Fruit fly (Drosophila melanogaster) whole organism, adult: ENCODE results near the gene CG14406.

Experiments
- CG12768 ChIP-seq: fragments of 200-800 bp; sonication (Bioruptor generic); optimal IDR thresholded peaks from 2 replicates; lab custom pipeline; 2017; ENCODE audit warnings: missing biosample characterization, missing genetic modification characterization, mild to moderate bottlenecking, moderate library complexity, missing genetic modification reagents
- CG14711 ChIP-seq: fragments of 200-800 bp; sonication (Bioruptor generic); optimal IDR thresholded peaks from 2 replicates; lab custom pipeline; 2018; ENCODE audit warnings: missing biosample characterization, mild to moderate bottlenecking, missing genetic modification characterization, moderate library complexity
- CG1620 ChIP-seq: fragments of 200-800 bp; sonication (Bioruptor generic); optimal IDR thresholded peaks from 2 replicates; lab custom pipeline; 2016; ENCODE audit warnings: missing biosample characterization, missing genetic modification characterization
- CG33017 ChIP-seq: fragments of 200-800 bp; sonication (Bioruptor generic); optimal IDR thresholded peaks from 2 replicates; lab custom pipeline; 2018; ENCODE audit warnings: missing biosample characterization, mild to moderate bottlenecking, missing genetic modification characterization, moderate library complexity
- CG7101 ChIP-seq: fragments of 200-800 bp; sonication (Bioruptor generic); optimal IDR thresholded peaks from 2 replicates; lab custom pipeline; 2018; ENCODE audit warnings: missing biosample characterization, mild to moderate bottlenecking, missing genetic modification characterization, moderate library complexity
- Clk ChIP-seq: fragments of 200-800 bp; sonication (Bioruptor generic); optimal IDR thresholded peaks from 2 replicates; lab custom pipeline; 2017; ENCODE audit warnings: missing biosample characterization, missing genetic modification characterization
- Mnt ChIP-seq: fragments of 200-800 bp; sonication (Bioruptor generic); optimal IDR thresholded peaks from 2 replicates; lab custom pipeline; 2016; ENCODE audit warnings: missing biosample characterization, mild to moderate bottlenecking, missing genetic modification characterization
- cic ChIP-seq: fragments of 200-800 bp; sonication (Bioruptor generic); optimal IDR thresholded peaks from 2 replicates; lab custom pipeline; 2017; ENCODE audit warnings: missing biosample characterization, mild to moderate bottlenecking, missing genetic modification characterization, moderate library complexity
- cnc ChIP-seq, 2 experiments: fragments of >200 bp; optimal IDR thresholded peaks; 2 replicates each; lab custom pipeline; 2017
- kay ChIP-seq: fragments of 200-800 bp; sonication (Bioruptor generic); peaks from one replicate; lab custom pipeline; 2016; ENCODE audit warnings: missing biosample characterization, missing genetic modification characterization, borderline replicate concordance

DNA sequence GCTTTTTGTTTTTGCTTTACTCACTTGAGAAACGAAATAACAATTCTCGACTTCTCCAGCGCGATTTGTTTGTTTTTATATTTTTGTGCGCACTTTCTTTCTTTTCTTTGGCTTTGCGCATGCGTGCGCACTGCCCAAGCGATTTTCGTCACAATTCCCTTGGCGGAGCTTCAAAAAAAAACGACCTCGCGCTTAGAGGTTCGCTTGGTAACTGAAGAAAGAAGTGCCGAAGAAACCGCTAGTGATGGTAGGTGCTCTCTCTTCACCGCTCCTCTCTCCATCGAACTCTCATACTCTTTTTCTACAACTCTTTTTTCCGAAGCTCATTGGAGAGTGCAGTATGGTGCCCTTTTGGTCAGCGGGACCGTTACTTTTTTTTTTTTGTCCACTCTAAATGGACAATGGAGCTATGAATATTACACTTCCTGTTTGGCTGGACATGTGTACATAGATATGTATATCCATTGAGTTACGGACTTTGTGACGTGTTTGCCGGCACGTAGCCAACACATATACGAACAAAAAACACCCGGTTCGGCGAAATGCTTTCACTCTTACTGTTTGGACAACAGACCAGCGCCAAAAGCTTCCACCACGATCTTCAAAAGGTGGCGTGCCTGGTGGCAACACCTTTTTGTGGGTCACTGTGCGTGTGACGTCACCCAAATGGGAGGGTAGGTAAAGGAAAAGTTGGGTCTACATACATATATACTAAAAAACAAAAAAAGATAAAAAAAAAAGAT, 12.8 kb upstream of the CG14406 start, which contains the start of gene CG9503:
- TF ChIP-seq Clk (no peak), CG33017 (tag; lab: Kevin White, UChicago) (no peak), cic (GFP tag; lab: Kevin White, UChicago) (no peak), kay (GFP tag; lab: Kevin White, UChicago) (no peak), Mnt (GFP tag; lab: Kevin White, UChicago) (no peak), CG14711 (tag; lab: Kevin White, UChicago) (no peak), CG1620 (GFP tag; lab: Kevin White, UChicago) (no peak), CG12768 (GFP tag; lab: Kevin White, UChicago) (no peak), cnc (optimal IDR thresholded peaks at IDR 0.05; lab: Kevin White, UChicago) (no peak), CG7101 (tag; lab: Kevin White, UChicago) (no peak)
